Fruit fly (Drosophila melanogaster): ENCODE results near the gene Best1.

The Best1 gene

DNA sequence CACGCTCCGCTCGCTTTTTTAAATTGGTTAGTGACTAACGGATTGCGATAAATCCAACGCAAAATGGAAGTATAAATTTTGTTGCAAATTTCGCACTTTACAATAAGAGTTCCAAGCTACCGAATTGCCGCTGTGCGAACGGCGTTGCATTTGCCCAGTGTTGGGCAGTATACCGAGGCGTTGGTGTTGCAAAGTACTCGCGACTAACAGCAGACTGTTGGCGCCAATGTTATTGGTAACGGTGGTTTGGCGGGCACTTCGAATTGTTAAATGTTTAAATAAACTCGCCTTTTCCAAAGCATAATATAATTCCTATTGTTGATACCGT lies 36.0 kb downstream of the Best1 start (continued):
- TF ChIP-seq Six4 (GFP tag; optimal IDR thresholded peaks at IDR 0.05) (no peak), insv (GFP tag; optimal IDR thresholded peaks at IDR 0.05) (no peak), klu (GFP tag; IDR thresholded peaks at IDR 0.05) (no peak), H2.0 (GFP tag; IDR thresholded peaks at IDR 0.05) (no peak), mam (GFP tag; optimal IDR thresholded peaks at IDR 0.05) (peak; percentile 31), CG10543 (GFP tag; optimal IDR thresholded peaks at IDR 0.05) (peak; percentile 15), HmgZ (tag; optimal IDR thresholded peaks at IDR 0.05) (peak; percentile 56), trh (GFP tag; optimal IDR thresholded peaks at IDR 0.05) (no peak), Atf3 (GFP tag; optimal IDR thresholded peaks at IDR 0.05) (no peak), Blimp-1 (GFP tag; optimal IDR thresholded peaks at IDR 0.05) (no peak), Tbp (GFP tag; optimal IDR thresholded peaks at IDR 0.05) (no peak), CG2129 (GFP tag; IDR thresholded peaks at IDR 0.05; ENCODE audit: partially characterized antibody) (no peak), CG1603 (tag; optimal IDR thresholded peaks at IDR 0.05) (peak; percentile 65), jigr1 (GFP tag; IDR thresholded peaks at IDR 0.05) (no peak), CG12071 (GFP tag; optimal IDR thresholded peaks at IDR 0.05) (peak; percentile 5), CG12942 (GFP tag; optimal IDR thresholded peaks at IDR 0.05) (peak; percentile 34), mld (GFP tag; IDR thresholded peaks at IDR 0.05; ENCODE audit: partially characterized antibody) (no peak), h (optimal IDR thresholded peaks at IDR 0.05) (no peak), knrl (GFP tag; IDR thresholded peaks at IDR 0.05; ENCODE audit: partially characterized antibody) (no peak), CG18262 (tag; optimal IDR thresholded peaks at IDR 0.05) (peak; percentile 2), CG11247 (GFP tag; IDR thresholded peaks at IDR 0.05) (no peak), CG6813 (GFP tag; optimal IDR thresholded peaks at IDR 0.05) (no peak), Bgb (GFP tag; IDR thresholded peaks at IDR 0.05; ENCODE audit: partially characterized antibody) (peak; percentile 35; the same call in 1 of the 2 replicates), en (GFP tag; optimal IDR thresholded peaks at IDR 0.05) (no peak), Hsf (GFP tag; optimal IDR thresholded peaks at IDR 0.05) (peak; percentile 43), lilli (GFP tag; optimal IDR thresholded peaks at IDR 0.05) (peak; percentile 57), Bteb2 (GFP tag; optimal IDR thresholded peaks at IDR 0.05) (peak; percentile 32), ase (GFP tag; IDR thresholded peaks at IDR 0.05) (no peak), TFAM (GFP tag; optimal IDR thresholded peaks at IDR 0.05) (no peak), grau (tag; optimal IDR thresholded peaks at IDR 0.05) (peak; percentile 4), dati (GFP tag; IDR thresholded peaks at IDR 0.05) (no peak), chn (GFP tag; optimal IDR thresholded peaks at IDR 0.05) (peak; percentile 10), abd-A (tag; optimal IDR thresholded peaks at IDR 0.05) (no peak), eyg (GFP tag; optimal IDR thresholded peaks at IDR 0.05) (peak; percentile 3), Sry-β (GFP tag; optimal IDR thresholded peaks at IDR 0.05) (no peak), CG10431 (GFP tag; optimal IDR thresholded peaks at IDR 0.05) (no peak), CG17802 (tag; optimal IDR thresholded peaks at IDR 0.05) (no peak), sima (GFP tag; optimal IDR thresholded peaks at IDR 0.05) (no peak), Chrac-16 (GFP tag; optimal IDR thresholded peaks at IDR 0.05) (peak; percentile 11), CG4282 (GFP tag; optimal IDR thresholded peaks at IDR 0.05) (no peak), eve (GFP tag; optimal IDR thresholded peaks at IDR 0.05) (no peak), E2f1 (GFP tag; IDR thresholded peaks at IDR 0.05) (peak; percentile 29; the same call in 1 of the 2 replicates), fd96Cb (tag; optimal IDR thresholded peaks at IDR 0.05) (no peak), gcm (GFP tag; optimal IDR thresholded peaks at IDR 0.05) (no peak), Dip3 (GFP tag; optimal IDR thresholded peaks at IDR 0.05) (peak; percentile 44), Neu2 (GFP tag; optimal IDR thresholded peaks at IDR 0.05; ENCODE audit: borderline replicate concordance) (no peak), CG6272 (GFP tag; IDR thresholded peaks at IDR 0.05) (no peak), Fer3 (tag; optimal IDR thresholded peaks at IDR 0.05) (peak; percentile 43), CG8924 (tag; optimal IDR thresholded peaks at IDR 0.05) (peak; percentile 17), sob (GFP tag; IDR thresholded peaks at IDR 0.05) (peak; percentile 70), tap (tag; optimal IDR thresholded peaks at IDR 0.05) (no peak), CG12744 (GFP tag; optimal IDR thresholded peaks at IDR 0.05) (no peak)
